Fruit fly (Drosophila melanogaster) whole organism, embryonic: ENCODE data around the gene Cad74A.

Experiments
- CG10462 ChIP-seq: fragments of 200-800 bp; sonication (Bioruptor generic); optimal IDR thresholded peaks from 2 replicates; lab custom pipeline; 2016; ENCODE audit warnings: missing biosample characterization, missing genetic modification characterization
- CG10565 ChIP-seq: fragments of 200-800 bp; sonication (Bioruptor generic); optimal IDR thresholded peaks from 3 replicates; lab custom pipeline; 2016; ENCODE audit warnings: missing biosample characterization, mild to moderate bottlenecking, missing genetic modification characterization
- CG11695 ChIP-seq: fragments of 200-800 bp; sonication (Bioruptor generic); IDR thresholded peaks from 3 replicates; pipeline ENCODE4 v1.3.6; 2022; ENCODE audit warnings: missing biosample characterization, missing genetic modification characterization
- CG11723 ChIP-seq: fragments of 200-800 bp; sonication (Bioruptor generic); optimal IDR thresholded peaks from 2 replicates; lab custom pipeline; 2017; ENCODE audit warnings: missing biosample characterization, mild to moderate bottlenecking, missing genetic modification characterization
- CG13287 ChIP-seq: fragments of 200-800 bp; sonication (Bioruptor generic); IDR thresholded peaks from 2 replicates; pipeline ENCODE4 v1.3.6; 2022; ENCODE audit warnings: missing biosample characterization, missing genetic modification characterization; ENCODE audit not compliant: partially characterized antibody
- CG14050 ChIP-seq: fragments of 200-800 bp; sonication (Bioruptor generic); IDR thresholded peaks from 3 replicates; pipeline ENCODE4 v1.3.6; 2022; ENCODE audit warnings: missing biosample characterization, missing genetic modification characterization
- CG14965 ChIP-seq: fragments of 200-800 bp; sonication (Bioruptor generic); optimal IDR thresholded peaks from 2 replicates; lab custom pipeline; 2016; ENCODE audit warnings: missing biosample characterization, missing genetic modification characterization, borderline replicate concordance
- CG15073 ChIP-seq: fragments of 200-800 bp; sonication (Bioruptor generic); optimal IDR thresholded peaks from 2 replicates; lab custom pipeline; 2016; ENCODE audit warnings: missing biosample characterization, missing genetic modification characterization
- CG15269 ChIP-seq: fragments of 200-800 bp; sonication (Bioruptor generic); optimal IDR thresholded peaks from 2 replicates; lab custom pipeline; 2018; ENCODE audit warnings: missing biosample characterization, mild to moderate bottlenecking, missing genetic modification characterization, moderate library complexity
- CG16813 ChIP-seq: fragments of 200-800 bp; sonication (Bioruptor generic); IDR thresholded peaks from 3 replicates; pipeline ENCODE4 v1.3.6; 2022; ENCODE audit warnings: missing biosample characterization, missing genetic modification characterization; ENCODE audit not compliant: partially characterized antibody
- CG16863 ChIP-seq: fragments of 200-800 bp; sonication (Bioruptor generic); optimal IDR thresholded peaks from 3 replicates; lab custom pipeline; 2016; ENCODE audit warnings: missing biosample characterization, missing genetic modification characterization
- CG17186 ChIP-seq: fragments of 200-800 bp; sonication (Bioruptor generic); optimal IDR thresholded peaks from 3 replicates; lab custom pipeline; 2017; ENCODE audit warnings: missing biosample characterization, missing genetic modification reagents, missing genetic modification characterization
- CG17612 ChIP-seq: fragments of 200-800 bp; sonication (Bioruptor generic); IDR thresholded peaks from 2 replicates; pipeline ENCODE4 v1.3.6; 2022; ENCODE audit warnings: missing biosample characterization, missing genetic modification characterization
- CG18599 ChIP-seq: fragments of 200-800 bp; sonication (Bioruptor generic); optimal IDR thresholded peaks from 3 replicates; lab custom pipeline; 2017; ENCODE audit warnings: missing biosample characterization, missing genetic modification characterization, mild to moderate bottlenecking, moderate library complexity, missing genetic modification reagents
- CG18764 ChIP-seq: fragments of 200-800 bp; sonication (Bioruptor generic); optimal IDR thresholded peaks from 3 replicates; lab custom pipeline; 2016; ENCODE audit warnings: missing biosample characterization, missing genetic modification characterization
- CG2120 ChIP-seq: fragments of 200-800 bp; sonication (Bioruptor generic); optimal IDR thresholded peaks from 3 replicates; lab custom pipeline; 2016; ENCODE audit warnings: missing biosample characterization, missing genetic modification characterization
- CG2129 ChIP-seq: fragments of 200-800 bp; sonication (Bioruptor generic); IDR thresholded peaks from 2 replicates; pipeline ENCODE4 v1.3.6; 2022; ENCODE audit warnings: missing biosample characterization, missing genetic modification characterization; ENCODE audit not compliant: partially characterized antibody
- CG2678 ChIP-seq: fragments of 200-800 bp; sonication (Bioruptor generic); optimal IDR thresholded peaks from 3 replicates; lab custom pipeline; 2019; ENCODE audit warnings: missing biosample characterization, mild to moderate bottlenecking, missing genetic modification characterization, moderate library complexity
- CG31224 ChIP-seq: fragments of 200-800 bp; sonication (Bioruptor generic); IDR thresholded peaks from 2 replicates; pipeline ENCODE4 v1.3.6; 2022; ENCODE audit warnings: missing biosample characterization, missing genetic modification characterization
- CG31365 ChIP-seq: fragments of 200-800 bp; sonication (Bioruptor generic); optimal IDR thresholded peaks from 2 replicates; lab custom pipeline; 2018; ENCODE audit warnings: missing biosample characterization, mild to moderate bottlenecking, missing genetic modification characterization
- CG3995 ChIP-seq: fragments of 200-800 bp; sonication (Bioruptor generic); optimal IDR thresholded peaks from 3 replicates; lab custom pipeline; 2016; ENCODE audit warnings: missing biosample characterization, missing genetic modification characterization
- CG4404 ChIP-seq: fragments of 200-800 bp; sonication (Bioruptor generic); IDR thresholded peaks from 2 replicates; pipeline ENCODE4 v1.3.6; 2022; ENCODE audit warnings: missing biosample characterization, missing genetic modification characterization
- CG5245 ChIP-seq: fragments of 200-800 bp; sonication (Bioruptor generic); optimal IDR thresholded peaks from 3 replicates; lab custom pipeline; 2016; ENCODE audit warnings: missing biosample characterization, missing genetic modification characterization
- CG6175 ChIP-seq: fragments of 200-800 bp; sonication (Bioruptor generic); IDR thresholded peaks from 3 replicates; pipeline ENCODE4 v1.3.6; 2022; ENCODE audit warnings: missing biosample characterization, missing genetic modification characterization
- CG7372 ChIP-seq: fragments of 200-800 bp; sonication (Bioruptor generic); IDR thresholded peaks from 2 replicates; pipeline ENCODE4 v1.3.6; 2022; ENCODE audit warnings: missing biosample characterization, missing genetic modification characterization
- CG9609 ChIP-seq: fragments of 200-800 bp; sonication (Bioruptor generic); optimal IDR thresholded peaks from 3 replicates; lab custom pipeline; 2016; ENCODE audit warnings: missing biosample characterization, missing genetic modification characterization
- Chrac-16 ChIP-seq: fragments of 200-800 bp; sonication (Bioruptor generic); optimal IDR thresholded peaks from 3 replicates; lab custom pipeline; 2016; ENCODE audit warnings: missing biosample characterization, missing genetic modification characterization
- Dref ChIP-seq: fragments of 200-800 bp; sonication (Bioruptor generic); IDR thresholded peaks from 2 replicates; pipeline ENCODE4 v1.3.6; 2022; ENCODE audit warnings: missing biosample characterization, missing genetic modification characterization
- H2.0 ChIP-seq: fragments of 200-800 bp; sonication (Bioruptor generic); IDR thresholded peaks from 2 replicates; pipeline ENCODE4 v1.3.6; 2022; ENCODE audit warnings: missing biosample characterization, missing genetic modification characterization
- NFAT ChIP-seq: fragments of 200-800 bp; sonication (Bioruptor generic); IDR thresholded peaks from 2 replicates; pipeline ENCODE4 v1.3.6; 2022; ENCODE audit warnings: missing biosample characterization, missing genetic modification characterization
- Sox100B ChIP-seq: fragments of 200-800 bp; sonication (Bioruptor generic); optimal IDR thresholded peaks from 3 replicates; lab custom pipeline; 2018; ENCODE audit warnings: missing biosample characterization, mild to moderate bottlenecking, missing genetic modification characterization
- Taf1 ChIP-seq: fragments of 200-800 bp; sonication (Bioruptor generic); IDR thresholded peaks from 2 replicates; pipeline ENCODE4 v1.3.6; 2022; ENCODE audit warnings: missing biosample characterization, missing genetic modification characterization
- ab ChIP-seq: fragments of 200-800 bp; sonication (Bioruptor generic); optimal IDR thresholded peaks from 2 replicates; lab custom pipeline; 2016; ENCODE audit warnings: missing biosample characterization, missing genetic modification characterization
- ac ChIP-seq: fragments of 200-800 bp; sonication (Bioruptor generic); optimal IDR thresholded peaks from 3 replicates; lab custom pipeline; 2017; ENCODE audit warnings: missing biosample characterization, mild to moderate bottlenecking, missing genetic modification characterization
- bcd ChIP-seq: fragments of 200-800 bp; sonication (Bioruptor generic); optimal IDR thresholded peaks from 2 replicates; lab custom pipeline; 2017; ENCODE audit warnings: missing biosample characterization, mild to moderate bottlenecking, missing genetic modification characterization
- btn ChIP-seq: fragments of 200-800 bp; sonication (Bioruptor generic); optimal IDR thresholded peaks from 2 replicates; lab custom pipeline; 2016; ENCODE audit warnings: missing biosample characterization, missing genetic modification characterization
- cg ChIP-seq: fragments of 200-800 bp; sonication (Bioruptor generic); optimal IDR thresholded peaks from 3 replicates; lab custom pipeline; 2019; ENCODE audit warnings: missing biosample characterization, mild to moderate bottlenecking, missing genetic modification characterization, moderate library complexity
- chif ChIP-seq, 2 experiments: fragments of 200-800 bp; sonication (Bioruptor generic); optimal IDR thresholded peaks; 3 replicates each; lab custom pipeline; 2016; ENCODE audit warnings: missing biosample characterization in 2 of 2, missing genetic modification characterization in 2 of 2
- croc ChIP-seq: fragments of 200-800 bp; sonication (Bioruptor generic); conservative IDR thresholded peaks from 3 replicates; pipeline ENCODE4 v1.3.6; 2022; ENCODE audit warnings: missing biosample characterization, missing genetic modification characterization
- cwo ChIP-seq: fragments of 200-800 bp; sonication (Bioruptor generic); optimal IDR thresholded peaks from 3 replicates; lab custom pipeline; 2017; ENCODE audit warnings: missing biosample characterization, missing genetic modification characterization, mild to moderate bottlenecking, moderate library complexity, missing genetic modification reagents
- hkb ChIP-seq, 2 experiments: fragments of 200-800 bp in 1 of 2; fragments of >200 bp in 1 of 2; sonication (Bioruptor generic) in 1 of 2; IDR thresholded peaks in 1 of 2; optimal IDR thresholded peaks in 1 of 2; 2 replicates each; pipeline versions ENCODE4 v1.3.6 to Lab custom; 2017 to 2022; ENCODE audit warnings: missing biosample characterization in 1 of 2, missing genetic modification characterization in 1 of 2
- kay ChIP-seq: fragments of 200-800 bp; sonication (Bioruptor generic); optimal IDR thresholded peaks from 2 replicates; lab custom pipeline; 2016; ENCODE audit warnings: missing biosample characterization, missing genetic modification characterization
- lola ChIP-seq, 3 experiments: fragments of >200 bp in 2 of 3; fragments of 200-800 bp in 1 of 3; sonication (Bioruptor generic) in 1 of 3; optimal IDR thresholded peaks; 2 replicates each; lab custom pipeline; 2017 to 2019; ENCODE audit warnings: missing biosample characterization in 3 of 3, missing genetic modification characterization in 3 of 3, mild to moderate bottlenecking in 1 of 3, moderate library complexity in 1 of 3
- p53 ChIP-seq: fragments of 200-800 bp; sonication (Bioruptor generic); optimal IDR thresholded peaks from 2 replicates; lab custom pipeline; 2016; ENCODE audit warnings: missing biosample characterization, missing genetic modification characterization
- pan ChIP-seq, 4 experiments: fragments of >200 bp in 3 of 4; fragments of 200-800 bp in 1 of 4; sonication (Bioruptor generic) in 1 of 4; optimal IDR thresholded peaks in 3 of 4; IDR thresholded peaks in 1 of 4; 2 replicates each; pipeline versions ENCODE4 v1.3.6 to Lab custom; 2017 to 2022; ENCODE audit warnings: missing biosample characterization in 2 of 4, missing genetic modification characterization in 2 of 4, mixed read lengths in 1 of 4
- phol ChIP-seq: fragments of 200-800 bp; sonication (Bioruptor generic); optimal IDR thresholded peaks from 3 replicates; lab custom pipeline; 2018; ENCODE audit warnings: missing biosample characterization, mild to moderate bottlenecking, missing genetic modification characterization, moderate library complexity
- pnt ChIP-seq: fragments of 200-800 bp; sonication (Bioruptor generic); optimal IDR thresholded peaks from 3 replicates; lab custom pipeline; 2016; ENCODE audit warnings: missing biosample characterization, missing genetic modification characterization
- run ChIP-seq: fragments of 200-800 bp; sonication (Bioruptor generic); optimal IDR thresholded peaks from 3 replicates; lab custom pipeline; 2018; ENCODE audit warnings: missing biosample characterization, mild to moderate bottlenecking, missing genetic modification characterization
- sqz ChIP-seq: fragments of 200-800 bp; sonication (Bioruptor generic); optimal IDR thresholded peaks from 3 replicates; lab custom pipeline; 2018; ENCODE audit warnings: missing biosample characterization, mild to moderate bottlenecking, missing genetic modification characterization
- tll ChIP-seq, 2 experiments: fragments of 200-800 bp in 1 of 2; fragments of >200 bp in 1 of 2; sonication (Bioruptor generic) in 1 of 2; optimal IDR thresholded peaks; 2 replicates each; lab custom pipeline; 2017 to 2019; ENCODE audit warnings: missing biosample characterization in 2 of 2, missing genetic modification characterization in 2 of 2, mild to moderate bottlenecking in 1 of 2, moderate library complexity in 1 of 2

Gene Cad74A

dm6 chr3L:17404646-17405045, 25.3 kb upstream of the Cad74A start (continued):
- TF ChIP-seq cwo (GFP tag; lab: Kevin White, UChicago) (no peak), CG17612 (GFP tag; lab: Robert Waterston, UW) (no peak), hkb (optimal IDR thresholded peaks at IDR 0.05; lab: Kevin White, UChicago) (no peak), hkb (GFP tag; IDR thresholded peaks at IDR 0.05; lab: Robert Waterston, UW) (peak; percentile 15; the same call in 1 of the 2 replicates), CG18599 (GFP tag; lab: Kevin White, UChicago) (no peak), CG11695 (GFP tag; lab: Robert Waterston, UW) (no peak), CG2120 (peak; percentile 33), CG31224 (GFP tag; lab: Robert Waterston, UW) (no peak), bcd (GFP tag; lab: Kevin White, UChicago) (peak; percentile 40), ac (GFP tag; lab: Kevin White, UChicago) (no peak), CG7372 (no peak), tll (GFP tag; optimal IDR thresholded peaks at IDR 0.05; lab: Kevin White, UChicago) (no peak), CG16813 (no peak), Taf1 (GFP tag; lab: Robert Waterston, UW) (no peak), CG15073 (GFP tag; lab: Kevin White, UChicago) (no peak), CG31365 (no peak), CG6175 (GFP tag; lab: Robert Waterston, UW) (no peak), cg (GFP tag; lab: Kevin White, UChicago) (no peak), croc (GFP tag; lab: Robert Waterston, UW) (no peak), CG9609 (GFP tag; lab: Kevin White, UChicago) (no peak), Dref (GFP tag; lab: Robert Waterston, UW) (no peak), CG5245 (GFP tag; lab: Kevin White, UChicago) (no peak), CG13287 (GFP tag; lab: Robert Waterston, UW) (no peak), btn (GFP tag; lab: Kevin White, UChicago) (no peak), CG14050 (GFP tag; lab: Robert Waterston, UW) (peak; percentile 21; the same call in 1 of the 3 replicates), H2.0 (peak; percentile 42; the same call in 1 of the 2 replicates), CG4404 (no peak), CG10462 (no peak), pnt (GFP tag; lab: Kevin White, UChicago) (no peak), p53 (GFP tag; lab: Kevin White, UChicago) (no peak), CG17186 (no peak), chif (GFP tag; optimal IDR thresholded peaks at IDR 0.05; lab: Kevin White, UChicago) (peak; percentile 4 to 32), CG3995 (GFP tag; lab: Kevin White, UChicago) (no peak), run (tag; lab: Kevin White, UChicago) (no peak), CG18764 (GFP tag; lab: Kevin White, UChicago) (no peak), CG10565 (no peak), CG2129 (no peak), CG14965 (GFP tag; lab: Kevin White, UChicago) (no peak), phol (tag; lab: Kevin White, UChicago) (peak; percentile 54), CG2678 (tag; lab: Kevin White, UChicago) (peak; percentile 65), CG15269 (tag; lab: Kevin White, UChicago) (peak; percentile 54), lola (GFP tag; optimal IDR thresholded peaks at IDR 0.05; lab: Kevin White, UChicago) (peak in 1 of 3 experiments; percentile 63), NFAT (no peak), CG11723 (GFP tag; lab: Kevin White, UChicago) (no peak), CG16863 (GFP tag; lab: Kevin White, UChicago) (peak; percentile 24), sqz (no peak), Chrac-16 (GFP tag; lab: Kevin White, UChicago) (no peak), ab (GFP tag; lab: Kevin White, UChicago) (no peak), pan (optimal IDR thresholded peaks at IDR 0.05; lab: Kevin White, UChicago) (no peak), pan (GFP tag; optimal IDR thresholded peaks at IDR 0.05 in 1 of 2, IDR thresholded peaks at IDR 0.05 in 1 of 2) (no peak), Sox100B (peak; percentile 34), kay (GFP tag; lab: Kevin White, UChicago) (no peak)
